Fruit fly (Drosophila melanogaster) whole organism, adult: ENCODE results near the gene CG11656.

Experiments
- CG11617 ChIP-seq: fragments of 200-800 bp; sonication (Bioruptor generic); optimal IDR thresholded peaks from 2 replicates; lab custom pipeline; 2017; ENCODE audit warnings: mild to moderate bottlenecking, missing biosample characterization, missing genetic modification reagents, missing genetic modification characterization
- CG12768 ChIP-seq: fragments of 200-800 bp; sonication (Bioruptor generic); optimal IDR thresholded peaks from 2 replicates; lab custom pipeline; 2017; ENCODE audit warnings: missing biosample characterization, missing genetic modification characterization, mild to moderate bottlenecking, moderate library complexity, missing genetic modification reagents
- CG14711 ChIP-seq: fragments of 200-800 bp; sonication (Bioruptor generic); optimal IDR thresholded peaks from 2 replicates; lab custom pipeline; 2018; ENCODE audit warnings: missing biosample characterization, mild to moderate bottlenecking, missing genetic modification characterization, moderate library complexity
- CG1620 ChIP-seq: fragments of 200-800 bp; sonication (Bioruptor generic); optimal IDR thresholded peaks from 2 replicates; lab custom pipeline; 2016; ENCODE audit warnings: missing biosample characterization, missing genetic modification characterization
- CG33017 ChIP-seq: fragments of 200-800 bp; sonication (Bioruptor generic); optimal IDR thresholded peaks from 2 replicates; lab custom pipeline; 2018; ENCODE audit warnings: missing biosample characterization, mild to moderate bottlenecking, missing genetic modification characterization, moderate library complexity
- CG5204 ChIP-seq: fragments of 200-800 bp; sonication (Bioruptor generic); optimal IDR thresholded peaks from 2 replicates; lab custom pipeline; 2016; ENCODE audit warnings: missing biosample characterization, missing genetic modification characterization
- CG7045 ChIP-seq: fragments of 200-800 bp; sonication (Bioruptor generic); optimal IDR thresholded peaks from 2 replicates; lab custom pipeline; 2017; ENCODE audit warnings: missing biosample characterization, mild to moderate bottlenecking, missing genetic modification characterization
- CG7101 ChIP-seq: fragments of 200-800 bp; sonication (Bioruptor generic); optimal IDR thresholded peaks from 2 replicates; lab custom pipeline; 2018; ENCODE audit warnings: missing biosample characterization, mild to moderate bottlenecking, missing genetic modification characterization, moderate library complexity
- Clk ChIP-seq: fragments of 200-800 bp; sonication (Bioruptor generic); optimal IDR thresholded peaks from 2 replicates; lab custom pipeline; 2017; ENCODE audit warnings: missing biosample characterization, missing genetic modification characterization
- Crg-1 ChIP-seq: fragments of 200-800 bp; sonication (Bioruptor generic); optimal IDR thresholded peaks from 2 replicates; lab custom pipeline; 2016; ENCODE audit warnings: missing biosample characterization, missing genetic modification characterization
- Hr96 ChIP-seq: fragments of 200-800 bp; sonication (Bioruptor generic); optimal IDR thresholded peaks from 2 replicates; lab custom pipeline; 2016; ENCODE audit warnings: missing biosample characterization, missing genetic modification characterization
- Mnt ChIP-seq: fragments of 200-800 bp; sonication (Bioruptor generic); optimal IDR thresholded peaks from 2 replicates; lab custom pipeline; 2016; ENCODE audit warnings: missing biosample characterization, mild to moderate bottlenecking, missing genetic modification characterization
- bab1 ChIP-seq: fragments of 200-800 bp; sonication (Bioruptor generic); optimal IDR thresholded peaks from 3 replicates; lab custom pipeline; 2019; ENCODE audit warnings: missing biosample characterization, mild to moderate bottlenecking, missing genetic modification characterization, moderate library complexity
- cic ChIP-seq: fragments of 200-800 bp; sonication (Bioruptor generic); optimal IDR thresholded peaks from 2 replicates; lab custom pipeline; 2017; ENCODE audit warnings: missing biosample characterization, mild to moderate bottlenecking, missing genetic modification characterization, moderate library complexity
- cnc ChIP-seq, 2 experiments: fragments of >200 bp; optimal IDR thresholded peaks; 2 replicates each; lab custom pipeline; 2017
- kay ChIP-seq: fragments of 200-800 bp; sonication (Bioruptor generic); peaks from one replicate; lab custom pipeline; 2016; ENCODE audit warnings: missing biosample characterization, missing genetic modification characterization, borderline replicate concordance
- ovo ChIP-seq: fragments of 200-800 bp; sonication (Bioruptor generic); optimal IDR thresholded peaks from 2 replicates; lab custom pipeline; 2016; ENCODE audit warnings: missing biosample characterization, missing genetic modification characterization
- pad ChIP-seq: fragments of 200-800 bp; sonication (Bioruptor generic); optimal IDR thresholded peaks from 3 replicates; lab custom pipeline; 2017; ENCODE audit warnings: missing biosample characterization, missing genetic modification characterization, mild to moderate bottlenecking, moderate library complexity, missing genetic modification reagents
- tj ChIP-seq: fragments of 200-800 bp; sonication (Bioruptor generic); optimal IDR thresholded peaks from 3 replicates; lab custom pipeline; 2017; ENCODE audit warnings: missing biosample characterization, mild to moderate bottlenecking, missing genetic modification characterization, moderate library complexity
- toe ChIP-seq: fragments of 200-800 bp; sonication (Bioruptor generic); optimal IDR thresholded peaks from 2 replicates; lab custom pipeline; 2016; ENCODE audit warnings: missing biosample characterization, missing genetic modification characterization

CG11656 gene

dm6 chr3R:12981334-12982166 lies 28.1 kb upstream of the CG11656 start:
- peak; percentile 59 for TF ChIP-seq CG5204 (GFP tag; lab: Kevin White, UChicago)
- TF ChIP-seq pad (GFP tag; lab: Kevin White, UChicago) = peak; percentile 9
- TF ChIP-seq CG33017 (tag; lab: Kevin White, UChicago) = peak; percentile 79
- TF ChIP-seq Hr96 = no peak
- peak; percentile 61 for TF ChIP-seq CG11617 (GFP tag; lab: Kevin White, UChicago)
- TF ChIP-seq CG1620 (GFP tag; lab: Kevin White, UChicago) = no peak
- TF ChIP-seq bab1 (GFP tag; lab: Kevin White, UChicago) = peak; percentile 39
- TF ChIP-seq ovo (GFP tag; lab: Kevin White, UChicago) = no peak
- peak; percentile 77 for TF ChIP-seq CG12768 (GFP tag; lab: Kevin White, UChicago)
- TF ChIP-seq toe (GFP tag; lab: Kevin White, UChicago) = peak; percentile 27
- TF ChIP-seq Clk (GFP tag; lab: Kevin White, UChicago) = peak; percentile 16
- TF ChIP-seq kay (GFP tag; lab: Kevin White, UChicago) = no peak
- peak; percentile 41 for TF ChIP-seq CG7101 (tag; lab: Kevin White, UChicago)
- no peak for TF ChIP-seq cnc (optimal IDR thresholded peaks at IDR 0.05; lab: Kevin White, UChicago)
- TF ChIP-seq cic = no peak
- no peak for TF ChIP-seq Mnt (GFP tag; lab: Kevin White, UChicago)
- peak; percentile 76 for TF ChIP-seq CG7045 (GFP tag; lab: Kevin White, UChicago)

- TF ChIP-seq CG14711 (tag; lab: Kevin White, UChicago) (peak; percentile 93), cic (peak; percentile 91), Mnt (GFP tag; lab: Kevin White, UChicago) (peak; percentile 44), bab1 (GFP tag; lab: Kevin White, UChicago) (peak; percentile 72), Hr96 (no peak), CG5204 (GFP tag; lab: Kevin White, UChicago) (peak; percentile 75), toe (GFP tag; lab: Kevin White, UChicago) (peak; percentile 56), CG11617 (GFP tag; lab: Kevin White, UChicago) (peak; percentile 83), pad (GFP tag; lab: Kevin White, UChicago) (peak; percentile 47), Crg-1 (GFP tag; lab: Kevin White, UChicago) (peak; percentile 35), tj (GFP tag; lab: Kevin White, UChicago) (peak; percentile 89), CG7101 (tag; lab: Kevin White, UChicago) (peak; percentile 81), cnc (optimal IDR thresholded peaks at IDR 0.05; lab: Kevin White, UChicago) (no peak), Clk (GFP tag; lab: Kevin White, UChicago) (peak; percentile 76), CG1620 (GFP tag; lab: Kevin White, UChicago) (peak; percentile 13), CG12768 (GFP tag; lab: Kevin White, UChicago) (peak; percentile 80), kay (GFP tag; lab: Kevin White, UChicago) (peak; percentile 54), CG7045 (GFP tag; lab: Kevin White, UChicago) (peak; percentile 44), CG33017 (tag; lab: Kevin White, UChicago) (peak; percentile 82), ovo (GFP tag; lab: Kevin White, UChicago) (peak; percentile 72)
Measured at dm6 chr3R:12982167-12982981, 27.3 kb upstream of the CG11656 start.

dm6 chr3R:12982982-12983633 lies 26.6 kb upstream of the CG11656 start:
- TF ChIP-seq Mnt (GFP tag; lab: Kevin White, UChicago) (peak; percentile 24), kay (GFP tag; lab: Kevin White, UChicago) (peak; percentile 98), bab1 (GFP tag; lab: Kevin White, UChicago) (no peak), cic (peak; percentile 78)

dm6 chr3R:12985828-12986530 lies 23.7 kb upstream of the CG11656 start, which contains the start of gene CG31342:
Gene CG31342 (plus strand): TSS chr3R:12986041.
- TF ChIP-seq CG33017 (tag; lab: Kevin White, UChicago) (peak; percentile 50), CG14711 (tag; lab: Kevin White, UChicago) (peak; percentile 59), CG11617 (GFP tag; lab: Kevin White, UChicago) (peak; percentile 34), CG5204 (GFP tag; lab: Kevin White, UChicago) (no peak), CG7101 (tag; lab: Kevin White, UChicago) (peak; percentile 59), ovo (GFP tag; lab: Kevin White, UChicago) (no peak), tj (GFP tag; lab: Kevin White, UChicago) (peak; percentile 5), pad (GFP tag; lab: Kevin White, UChicago) (no peak), bab1 (GFP tag; lab: Kevin White, UChicago) (peak; percentile 70), CG7045 (GFP tag; lab: Kevin White, UChicago) (peak; percentile 40)
